Fruit fly (Drosophila melanogaster): ENCODE data around the gene Cpr78Cc.

DNA sequence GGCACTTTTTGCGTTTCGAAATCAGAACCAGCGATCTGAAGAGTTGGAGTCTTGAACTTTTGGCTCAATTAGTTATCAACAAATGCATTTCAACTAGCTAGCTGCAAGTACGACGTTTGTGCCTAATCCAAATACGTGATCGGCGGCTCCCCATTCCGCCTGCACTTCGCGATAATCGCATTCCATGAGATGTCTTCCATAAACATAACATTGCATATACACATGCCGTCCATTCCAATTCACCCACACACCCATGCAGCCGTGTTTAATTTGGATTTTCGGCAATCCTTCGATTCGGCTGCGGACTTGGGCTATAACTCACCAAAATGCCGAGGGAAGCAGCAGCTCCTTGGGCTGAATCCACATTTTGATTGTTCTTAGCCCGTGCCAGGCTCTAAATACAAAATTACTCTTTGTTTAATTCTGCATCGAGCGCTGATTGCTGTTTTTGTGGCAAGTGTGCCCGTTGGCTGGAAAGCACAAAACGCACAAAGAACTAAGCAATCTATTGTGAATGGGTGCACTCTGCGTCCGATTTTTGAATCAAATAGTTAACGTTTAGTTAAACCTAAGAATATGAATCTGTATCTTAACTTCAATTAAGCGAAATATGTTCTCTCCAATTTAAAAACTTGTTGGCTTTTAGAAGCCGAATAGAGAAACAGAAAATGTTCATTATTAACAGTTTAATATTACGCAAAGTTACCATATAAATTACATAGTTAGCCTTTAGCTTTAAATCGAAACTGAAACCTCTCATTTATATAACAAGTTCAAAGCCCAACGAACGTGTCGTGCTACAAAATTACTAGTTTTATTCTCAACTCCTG lies 43.1 kb downstream of the Cpr78Cc start, which contains the start of the genes Tbc1d8-9 and CG32436:
- TF ChIP-seq D1 (tag; optimal IDR thresholded peaks at IDR 0.05) (no peak), CG17806 (tag; optimal IDR thresholded peaks at IDR 0.05) (no peak), CG12605 (GFP tag; IDR thresholded peaks at IDR 0.05) (peak; percentile 47; the same call in 1 of the 2 replicates), EcR (GFP tag; optimal IDR thresholded peaks at IDR 0.05) (peak; percentile 8), CG13204 (GFP tag; optimal IDR thresholded peaks at IDR 0.05) (no peak), fd96Ca (GFP tag; IDR thresholded peaks at IDR 0.05) (peak; percentile 66; the same call in 1 of the 3 replicates), Pif1A (GFP tag; optimal IDR thresholded peaks at IDR 0.05) (no peak)

All from whole organism, pupa.